Fruit fly (Drosophila melanogaster): Measurements from ENCODE around the gene Tmtc1.
A peak's percentile ranks its signal among the peaks of the same experiment; 100 is the strongest.

The Tmtc1 gene

DNA sequence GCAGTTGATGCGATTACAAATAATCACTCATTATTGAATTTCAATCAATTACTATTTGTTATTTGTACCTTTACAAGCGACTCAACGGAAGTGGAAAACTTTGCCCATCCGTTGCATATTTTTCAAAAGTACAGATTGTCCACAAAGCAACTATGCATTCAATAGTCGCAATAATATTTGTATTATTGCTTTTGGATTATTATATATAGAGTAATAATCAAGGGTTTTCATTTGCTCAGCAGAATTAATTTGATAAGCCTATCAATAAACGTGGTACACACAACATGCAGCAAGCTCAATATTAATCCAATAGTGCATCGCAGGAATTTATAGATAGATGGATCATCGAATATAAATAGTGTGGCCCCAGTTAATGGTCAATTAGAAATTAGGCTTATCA is 51.0 kb downstream of the Tmtc1 start:
- TF ChIP-seq CG15514 (GFP tag; optimal IDR thresholded peaks at IDR 0.05) (no peak), CG17612 (GFP tag; IDR thresholded peaks at IDR 0.05) (0 out of 2 replicates have a peak, but pooled peaks have one; percentile 5), bsh (GFP tag; optimal IDR thresholded peaks at IDR 0.05) (peak in 1 of 2 experiments; percentile 37), Blimp-1 (GFP tag; optimal IDR thresholded peaks at IDR 0.05) (no peak), CG4730 (GFP tag; IDR thresholded peaks at IDR 0.05) (no peak), Sox100B (GFP tag; optimal IDR thresholded peaks at IDR 0.05) (peak; percentile 15), CG11504 (tag; optimal IDR thresholded peaks at IDR 0.05) (peak; percentile 8), Hr51 (GFP tag; optimal IDR thresholded peaks at IDR 0.05) (no peak)

dm6 chr2L:2729882-2730281 is 52.3 kb downstream of the Tmtc1 start:
- TF ChIP-seq CG2199 (GFP tag; IDR thresholded peaks at IDR 0.05) (0 out of 3 replicates have a peak, but pooled peaks have one; percentile 48), jumu (GFP tag; optimal IDR thresholded peaks at IDR 0.05) (peak; percentile 22), Hmr (GFP tag; optimal IDR thresholded peaks at IDR 0.05) (peak; percentile 61), Med (GFP tag) (peak; percentile 91), pan (optimal IDR thresholded peaks at IDR 0.05) (no peak), pan (GFP tag; optimal IDR thresholded peaks at IDR 0.05 in 1 of 2, IDR thresholded peaks at IDR 0.05 in 1 of 2) (peak in 1 of 2 experiments; percentile 63), CG12104 (GFP tag; optimal IDR thresholded peaks at IDR 0.05) (no peak), nau (GFP tag; optimal IDR thresholded peaks at IDR 0.05) (peak; percentile 3), unpg (GFP tag; optimal IDR thresholded peaks at IDR 0.05) (peak; percentile 48), Fer1 (GFP tag; optimal IDR thresholded peaks at IDR 0.05) (peak; percentile 61), eve (GFP tag; optimal IDR thresholded peaks at IDR 0.05) (no peak), CG8924 (tag; optimal IDR thresholded peaks at IDR 0.05) (no peak), Mad (GFP tag; optimal IDR thresholded peaks at IDR 0.05) (peak; percentile 18), unc-4 (GFP tag; IDR thresholded peaks at IDR 0.05; ENCODE audit: partially characterized antibody) (no peak), CG6175 (GFP tag; IDR thresholded peaks at IDR 0.05) (peak; percentile 68; the same call in 1 of the 3 replicates), CG10543 (GFP tag; optimal IDR thresholded peaks at IDR 0.05) (peak; percentile 80), chn (GFP tag; optimal IDR thresholded peaks at IDR 0.05) (no peak), CG18476 (GFP tag; optimal IDR thresholded peaks at IDR 0.05) (no peak), ase (GFP tag; IDR thresholded peaks at IDR 0.05) (0 out of 3 replicates have a peak, but pooled peaks have one; percentile 28), Eip74EF (GFP tag; optimal IDR thresholded peaks at IDR 0.05) (no peak), mirr (GFP tag; optimal IDR thresholded peaks at IDR 0.05) (peak; percentile 62), mam (GFP tag; optimal IDR thresholded peaks at IDR 0.05) (peak; percentile 45), CG43689 (GFP tag; IDR thresholded peaks at IDR 0.05) (no peak), Scr (GFP tag; IDR thresholded peaks at IDR 0.05; ENCODE audit: partially characterized antibody) (no peak), Usf (GFP tag; optimal IDR thresholded peaks at IDR 0.05) (no peak), lbe (GFP tag; optimal IDR thresholded peaks at IDR 0.05) (no peak), CG13424 (tag; optimal IDR thresholded peaks at IDR 0.05) (peak; percentile 31), rib (GFP tag; IDR thresholded peaks at IDR 0.05) (no peak), CG7963 (GFP tag; IDR thresholded peaks at IDR 0.05; ENCODE audit: partially characterized antibody) (no peak), Rfx (GFP tag; IDR thresholded peaks at IDR 0.05) (peak; percentile 88), BEAF-32 (GFP tag; optimal IDR thresholded peaks at IDR 0.05) (no peak), Bgb (GFP tag; IDR thresholded peaks at IDR 0.05; ENCODE audit: partially characterized antibody) (no peak), H2.0 (GFP tag; IDR thresholded peaks at IDR 0.05) (peak; percentile 49), PHDP (tag; optimal IDR thresholded peaks at IDR 0.05) (peak; percentile 37), Doc2 (GFP tag; IDR thresholded peaks at IDR 0.05) (no peak), Sox102F (GFP tag; optimal IDR thresholded peaks at IDR 0.05) (peak; percentile 10), CG6791 (GFP tag; IDR thresholded peaks at IDR 0.05; ENCODE audit: partially characterized antibody) (no peak), CG9727 (GFP tag; optimal IDR thresholded peaks at IDR 0.05) (no peak), CG13775 (GFP tag; optimal IDR thresholded peaks at IDR 0.05) (no peak), CG6683 (GFP tag; optimal IDR thresholded peaks at IDR 0.05) (no peak)
